Worm (Caenorhabditis elegans) whole organism, L3 larva: ENCODE data around the gene got-1.2.

Experiments used
- ama-1 ChIP-seq: fragments of 150-350 bp; optimal IDR thresholded peaks from 2 replicates; lab custom pipeline; 2018
- egl-27 ChIP-seq: sonication (generic microtip); optimal IDR thresholded peaks from 4 replicates; lab custom pipeline; 2017; ENCODE audit warnings: missing biosample characterization, missing genetic modification reagents, missing genetic modification characterization
- elt-1 ChIP-seq: fragments of 150-350 bp; optimal IDR thresholded peaks from 2 replicates; lab custom pipeline; 2014; ENCODE audit warnings: missing biosample characterization, missing genetic modification characterization
- eor-1 ChIP-seq, 2 experiments: fragments of 150-350 bp; optimal IDR thresholded peaks; 2 replicates each; lab custom pipeline; 2014 to 2018; ENCODE audit warnings: missing biosample characterization in 2 of 2, missing genetic modification characterization in 2 of 2
- nhr-237 ChIP-seq: fragments of 150-350 bp; optimal IDR thresholded peaks from 2 replicates; lab custom pipeline; 2014; ENCODE audit warnings: missing biosample characterization, missing genetic modification characterization
- nhr-25 ChIP-seq: sonication (generic microtip); optimal IDR thresholded peaks from 2 replicates; lab custom pipeline; 2017; ENCODE audit warnings: missing biosample characterization, missing genetic modification characterization
- pha-4 ChIP-seq: fragments of 150-350 bp; optimal IDR thresholded peaks from 2 replicates; lab custom pipeline; 2014; ENCODE audit warnings: missing biosample characterization, missing genetic modification reagents, missing genetic modification characterization
- pqm-1 ChIP-seq: fragments of 150-350 bp; optimal IDR thresholded peaks from 2 replicates; lab custom pipeline; 2017; ENCODE audit warnings: missing biosample characterization, missing genetic modification characterization, inconsistent platforms
- snpc-4 ChIP-seq: fragments of 150-350 bp; optimal IDR thresholded peaks from 2 replicates; lab custom pipeline; 2014; ENCODE audit warnings: missing biosample characterization, missing genetic modification characterization
- unc-39 ChIP-seq: sonication (generic microtip); optimal IDR thresholded peaks from 4 replicates; lab custom pipeline; 2017; ENCODE audit warnings: missing biosample characterization, missing genetic modification characterization
- unc-62 ChIP-seq: fragments of 150-350 bp; sonication (generic microtip); optimal IDR thresholded peaks from 4 replicates; lab custom pipeline; 2014; ENCODE audit warnings: missing biosample characterization, missing genetic modification reagents, missing genetic modification characterization

DNA sequence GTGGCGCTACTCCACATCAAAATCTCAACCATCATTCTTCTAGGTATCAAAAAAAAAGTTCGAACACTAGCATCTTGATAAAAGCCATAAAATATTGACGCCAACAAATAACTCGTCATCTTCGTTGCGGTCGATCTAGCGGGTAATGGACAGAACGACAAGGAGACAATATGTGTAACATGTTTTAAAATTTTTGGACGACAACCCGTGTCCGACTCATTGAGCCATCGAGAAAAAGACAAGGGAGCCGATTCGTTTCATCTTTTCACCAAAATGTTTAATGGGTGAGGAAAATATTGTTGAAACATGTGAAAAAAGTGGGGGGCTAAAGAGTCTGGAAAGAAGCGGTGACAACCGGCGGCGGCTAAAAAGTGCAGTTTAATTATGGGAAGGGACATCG lies 28.6 kb upstream of the got-1.2 start:
- TF ChIP-seq pha-4 (tag; lab: Kevin White, UChicago), result no peak
- TF ChIP-seq pqm-1 (tag; lab: Kevin White, UChicago), result no peak
- TF ChIP-seq unc-62 (GFP tag; lab: Kevin White, UChicago), result no peak
- no peak for TF ChIP-seq unc-39 (tag; lab: Kevin White, UChicago)
- no peak for TF ChIP-seq ama-1 (lab: Kevin White, UChicago)
- TF ChIP-seq snpc-4, result no peak
- TF ChIP-seq elt-1 (tag; lab: Kevin White, UChicago), result no peak
- no peak for TF ChIP-seq eor-1 (tag; optimal IDR thresholded peaks at IDR 0.05; lab: Kevin White, UChicago)
- TF ChIP-seq nhr-25 (tag; lab: Kevin White, UChicago), result no peak
- TF ChIP-seq egl-27, result no peak
- TF ChIP-seq nhr-237 (tag; lab: Kevin White, UChicago), result no peak
